Fruit fly (Drosophila melanogaster): ENCODE measurements around the gene Pgam5.

The Pgam5 gene

dm6 chrX:1858867-1859266 is 14.5 kb downstream of the Pgam5 start, which contains the start of gene Lamtor5 (continued):
- no peak for TF ChIP-seq hkb (optimal IDR thresholded peaks at IDR 0.05)
- peak; percentile 39; the same call in 1 of the 2 replicates for TF ChIP-seq hkb (GFP tag; IDR thresholded peaks at IDR 0.05)
- TF ChIP-seq CG3065 (GFP tag; optimal IDR thresholded peaks at IDR 0.05) = no peak
- peak; percentile 34; the same call in 1 of the 2 replicates for TF ChIP-seq CG14014 (GFP tag; IDR thresholded peaks at IDR 0.05)
- TF ChIP-seq crc (GFP tag; optimal IDR thresholded peaks at IDR 0.05) = no peak
- peak; percentile 35; the same call in 1 of the 2 replicates for TF ChIP-seq esg (GFP tag; conservative IDR thresholded peaks at IDR 0.05)
- TF ChIP-seq CG9817 (tag; optimal IDR thresholded peaks at IDR 0.05) = peak; percentile 14
- peak; percentile 59; the same call in 1 of the 3 replicates for TF ChIP-seq CG34422 (GFP tag; IDR thresholded peaks at IDR 0.05)
- no peak for TF ChIP-seq CG6683 (GFP tag; optimal IDR thresholded peaks at IDR 0.05)
- TF ChIP-seq wdn (GFP tag; IDR thresholded peaks at IDR 0.05) = no peak
- TF ChIP-seq inv (GFP tag; IDR thresholded peaks at IDR 0.05; ENCODE audit: partially characterized antibody) = no peak
- TF ChIP-seq tup (GFP tag; optimal IDR thresholded peaks at IDR 0.05) = no peak
- TF ChIP-seq CG10274 (GFP tag; optimal IDR thresholded peaks at IDR 0.05) = no peak
- TF ChIP-seq CG42726 (GFP tag; IDR thresholded peaks at IDR 0.05; ENCODE audit: partially characterized antibody) = no peak
- TF ChIP-seq zfh1 (GFP tag; IDR thresholded peaks at IDR 0.05) = no peak
- TF ChIP-seq CG8388 (GFP tag; optimal IDR thresholded peaks at IDR 0.05) = peak; percentile 18
- TF ChIP-seq CG7839 (tag; optimal IDR thresholded peaks at IDR 0.05) = peak; percentile 56
- no peak for TF ChIP-seq Lpt (GFP tag; optimal IDR thresholded peaks at IDR 0.05)
- no peak for TF ChIP-seq HmgD (GFP tag; optimal IDR thresholded peaks at IDR 0.05)
- TF ChIP-seq dmrt11E (tag; optimal IDR thresholded peaks at IDR 0.05) = no peak
- peak; percentile 20; the same call in 1 of the 2 replicates for TF ChIP-seq Bgb (GFP tag; IDR thresholded peaks at IDR 0.05; ENCODE audit: partially characterized antibody)
- peak; percentile 49 for TF ChIP-seq oc (tag; optimal IDR thresholded peaks at IDR 0.05)
- TF ChIP-seq sr (GFP tag; IDR thresholded peaks at IDR 0.05) = no peak

dm6 chrX:1856605-1857004 is 16.8 kb downstream of the Pgam5 start:
- no peak for TF ChIP-seq CG18476 (GFP tag; optimal IDR thresholded peaks at IDR 0.05)
- no peak for TF ChIP-seq ato (GFP tag; IDR thresholded peaks at IDR 0.05; ENCODE audit: partially characterized antibody)
- no peak for TF ChIP-seq ham (GFP tag; IDR thresholded peaks at IDR 0.05)
- no peak for TF ChIP-seq grn (GFP tag; optimal IDR thresholded peaks at IDR 0.05)
- peak; percentile 99 for TF ChIP-seq Blimp-1 (GFP tag; optimal IDR thresholded peaks at IDR 0.05)

- peak; percentile 62 for TF ChIP-seq Ets65A (GFP tag)
- TF ChIP-seq CG15514 (GFP tag; optimal IDR thresholded peaks at IDR 0.05) = no peak
- TF ChIP-seq pan (optimal IDR thresholded peaks at IDR 0.05) = no peak
- no peak for TF ChIP-seq pan (GFP tag; optimal IDR thresholded peaks at IDR 0.05 in 1 of 2, IDR thresholded peaks at IDR 0.05 in 1 of 2)
- TF ChIP-seq Pdp1 (GFP tag; optimal IDR thresholded peaks at IDR 0.05) = peak in 1 of 2 experiments; percentile 65
- TF ChIP-seq Side (GFP tag; optimal IDR thresholded peaks at IDR 0.05) = no peak
- TF ChIP-seq lilli (GFP tag; optimal IDR thresholded peaks at IDR 0.05) = no peak
- TF ChIP-seq ind (GFP tag; optimal IDR thresholded peaks at IDR 0.05) = no peak
- no peak for TF ChIP-seq kay (GFP tag; optimal IDR thresholded peaks at IDR 0.05)
- no peak for TF ChIP-seq CG12236 (GFP tag; optimal IDR thresholded peaks at IDR 0.05)
- no peak for TF ChIP-seq Abd-B (GFP tag; optimal IDR thresholded peaks at IDR 0.05)
- TF ChIP-seq Elba2 (GFP tag; optimal IDR thresholded peaks at IDR 0.05) = no peak
These were observed 18.5 kb downstream of the Pgam5 start for dm6 chrX:1854873-1855272.

Data from whole organism, embryonic.